Worm (Caenorhabditis elegans): ENCODE data around the gene ucr-2.2.

DNA sequence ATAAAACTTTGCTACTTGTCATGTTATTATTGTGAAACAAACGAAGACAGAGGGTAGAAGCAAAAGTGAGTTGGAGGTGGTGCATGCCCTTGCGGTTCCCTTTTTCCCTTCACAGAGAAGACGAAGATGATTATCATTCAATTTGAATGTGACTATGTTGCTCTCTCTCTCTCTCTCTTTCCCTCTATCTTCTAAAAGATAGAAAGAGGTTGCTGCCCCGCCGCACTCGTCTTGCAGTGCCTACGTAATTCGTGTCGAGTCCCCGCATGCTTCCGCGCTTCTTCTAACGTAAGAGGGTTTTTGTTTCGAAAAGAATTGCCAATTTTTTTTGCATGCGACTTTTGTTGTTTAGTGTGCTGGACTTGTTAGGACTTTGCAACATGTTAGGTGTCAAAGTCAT is 45.5 kb upstream of the ucr-2.2 start:
- TF ChIP-seq aly-1 (tag; optimal IDR thresholded peaks at IDR 0.05) = no peak
- TF ChIP-seq tbx-37 (GFP tag; conservative IDR thresholded peaks at IDR 0.05) = no peak

Measured in whole organism, early embryonic.